Worm (Caenorhabditis elegans): Measurements from ENCODE around the gene F49F1.17.

The F49F1.17 gene

ce11 chrIV:4150138-4150537, 14.5 kb upstream of the F49F1.17 start:
- TF ChIP-seq rec-8 (tag; optimal IDR thresholded peaks at IDR 0.05), result no peak
- TF ChIP-seq bed-1 (GFP tag; IDR thresholded peaks at IDR 0.05), result no peak
- TF ChIP-seq rpc-1 (optimal IDR thresholded peaks at IDR 0.05), result no peak
- no peak for TF ChIP-seq rpc-1 (tag; optimal IDR thresholded peaks at IDR 0.05)
- no peak for TF ChIP-seq let-607 (tag; optimal IDR thresholded peaks at IDR 0.05)
- no peak for TF ChIP-seq bed-2 (GFP tag; IDR thresholded peaks at IDR 0.05)
- no peak for TF ChIP-seq B0035.1 (tag; optimal IDR thresholded peaks at IDR 0.05)
- TF ChIP-seq nfya-1 (tag; optimal IDR thresholded peaks at IDR 0.05; ENCODE audit: borderline replicate concordance, insufficient read depth), result no peak
- no peak for TF ChIP-seq sptf-2 (GFP tag; optimal IDR thresholded peaks at IDR 0.05)
- TF ChIP-seq lin-26 (GFP tag; IDR thresholded peaks at IDR 0.05), result no peak
- TF ChIP-seq ztf-3 (GFP tag; optimal IDR thresholded peaks at IDR 0.05), result no peak
- no peak for TF ChIP-seq D2030.7 (GFP tag; IDR thresholded peaks at IDR 0.05)
- TF ChIP-seq zfh-2 (GFP tag; conservative IDR thresholded peaks at IDR 0.05), result no peak
- no peak for TF ChIP-seq dpl-1 (GFP tag; optimal IDR thresholded peaks at IDR 0.05)
- no peak for TF ChIP-seq F33H1.4 (GFP tag; IDR thresholded peaks at IDR 0.05)
- no peak for TF ChIP-seq madf-3 (GFP tag; IDR thresholded peaks at IDR 0.05)
- TF ChIP-seq dpff-1 (tag; optimal IDR thresholded peaks at IDR 0.05), result no peak
- TF ChIP-seq snpc-1.1 (tag; optimal IDR thresholded peaks at IDR 0.05; ENCODE audit: insufficient read depth), result no peak

- TF ChIP-seq zfh-2 (GFP tag; conservative IDR thresholded peaks at IDR 0.05) (no peak), tbx-9 (tag; optimal IDR thresholded peaks at IDR 0.05; ENCODE audit: borderline replicate concordance) (no peak), hsf-1 (GFP tag; IDR thresholded peaks at IDR 0.05) (no peak), nhr-80 (tag; optimal IDR thresholded peaks at IDR 0.05) (peak; percentile 77), somi-1 (GFP tag; optimal IDR thresholded peaks at IDR 0.05) (no peak)
These were observed 12.2 kb upstream of the F49F1.17 start for ce11 chrIV:4147891-4148290.

- no peak for TF ChIP-seq pha-4 (tag; optimal IDR thresholded peaks at IDR 0.05)
- TF ChIP-seq ZK185.1 (tag; optimal IDR thresholded peaks at IDR 0.05; ENCODE audit: poor library complexity, severe bottlenecking), result no peak
- no peak for TF ChIP-seq zim-3 (tag; optimal IDR thresholded peaks at IDR 0.05)
- no peak for TF ChIP-seq Y53F4B.3 (GFP tag; IDR thresholded peaks at IDR 0.05)
- TF ChIP-seq nhr-80 (tag; optimal IDR thresholded peaks at IDR 0.05), result no peak
- TF ChIP-seq repo-1 (tag; optimal IDR thresholded peaks at IDR 0.05), result no peak
- TF ChIP-seq F57A8.1 (GFP tag; optimal IDR thresholded peaks at IDR 0.05), result no peak
- no peak for TF ChIP-seq F57C9.4 (tag; optimal IDR thresholded peaks at IDR 0.05)
- no peak for TF ChIP-seq him-1 (tag; optimal IDR thresholded peaks at IDR 0.05)
- TF ChIP-seq hmg-20 (GFP tag; IDR thresholded peaks at IDR 0.05), result no peak
- TF ChIP-seq dox-1 (GFP tag; IDR thresholded peaks at IDR 0.05), result no peak
- TF ChIP-seq egl-18 (GFP tag; IDR thresholded peaks at IDR 0.05), result no peak
- TF ChIP-seq K12H6.12 (tag; optimal IDR thresholded peaks at IDR 0.05), result no peak
- no peak for TF ChIP-seq ztf-26 (tag; optimal IDR thresholded peaks at IDR 0.05)
- no peak for TF ChIP-seq madf-6 (GFP tag; IDR thresholded peaks at IDR 0.05)
- TF ChIP-seq ztf-3 (GFP tag; optimal IDR thresholded peaks at IDR 0.05), result no peak
- TF ChIP-seq let-607 (tag; optimal IDR thresholded peaks at IDR 0.05), result no peak
- TF ChIP-seq atf-7 (tag; optimal IDR thresholded peaks at IDR 0.05), result no peak
- TF ChIP-seq B0261.1 (tag; optimal IDR thresholded peaks at IDR 0.05), result no peak
These were observed 9.1 kb upstream of the F49F1.17 start, which contains the start of gene R07C12.3 for ce11 chrIV:4144784-4145183. Gene R07C12.3, plus strand, starts transcription at chrIV:4145084.
